Worm (Caenorhabditis elegans) whole organism, late embryonic: ENCODE data around the gene srbc-10.
"Not testable (repeated sequence)": the region's sequence is repeated elsewhere in the genome, so short reads cannot be mapped to it uniquely, and the experiment has no call there.

Source experiments
- F13H6.1 ChIP-seq: sonication (generic microtip); optimal IDR thresholded peaks from 2 replicates; lab custom pipeline; 2016; ENCODE audit warnings: missing genetic modification characterization, missing compliant biosample characterization
- ceh-31 ChIP-seq: sonication (generic microtip); optimal IDR thresholded peaks from 2 replicates; lab custom pipeline; 2016; ENCODE audit warnings: missing genetic modification characterization, missing compliant biosample characterization
- ceh-34 ChIP-seq: sonication (generic microtip); optimal IDR thresholded peaks from 2 replicates; lab custom pipeline; 2016; ENCODE audit warnings: mild to moderate bottlenecking, missing genetic modification characterization, missing compliant biosample characterization
- ceh-45 ChIP-seq: fragments of 200-800 bp; sonication (Bioruptor generic); IDR thresholded peaks from 2 replicates; pipeline ENCODE4 v1.3.6; 2022; ENCODE audit warnings: missing genetic modification reagents, missing genetic modification characterization, missing compliant biosample characterization
- fkh-6 ChIP-seq: sonication (generic microtip); optimal IDR thresholded peaks from 2 replicates; lab custom pipeline; 2016; ENCODE audit warnings: missing genetic modification characterization, missing compliant biosample characterization

Gene srbc-10

ce11 chrV:7446965-7447364, 45.9 kb downstream of the srbc-10 start, which contains the start of gene F25E5.5:
Gene F25E5.5 (plus strand): TSS chrV:7447265.
- TF ChIP-seq ceh-31, result no peak

- not testable (repeated sequence) for TF ChIP-seq fkh-6; ceh-34 (tag; lab: Kevin White, UChicago); F13H6.1
Measured at ce11 chrV:7444331-7444730, 48.5 kb downstream of the srbc-10 start, which contains the start of gene nhr-141. Gene nhr-141 (plus strand): TSS chrV:7444661.

- peak; percentile 60; the same call in 1 of the 2 replicates for TF ChIP-seq ceh-45
- TF ChIP-seq, all 69 proteins: peak for 1; not testable (repeated sequence) for 68
Measured at ce11 chrV:7443480-7443879, 49.3 kb downstream of the srbc-10 start.
